Worm (Caenorhabditis elegans) whole organism, mixed stage, embryonic: ENCODE data around the gene W06F12.2.
"Not testable (repeated sequence)": the region's sequence is repeated elsewhere in the genome, so short reads cannot be mapped to it uniquely, and the experiment has no call there.

Source experiments
- M03D4.4 ChIP-seq: sonication (generic microtip); optimal IDR thresholded peaks from 2 replicates; lab custom pipeline; 2017; ENCODE audit warnings: mild to moderate bottlenecking, missing genetic modification characterization, missing compliant biosample characterization
- bed-3 ChIP-seq: fragments of 200-800 bp; sonication (Bioruptor generic); optimal IDR thresholded peaks from 3 replicates; lab custom pipeline; 2018; ENCODE audit warnings: mild to moderate bottlenecking, missing genetic modification characterization, moderate library complexity, missing compliant biosample characterization
- ceh-39 ChIP-seq: fragments of 150-350 bp; optimal IDR thresholded peaks from 2 replicates; lab custom pipeline; 2014; ENCODE audit warnings: missing biosample characterization, missing genetic modification characterization
- ceh-43 ChIP-seq: fragments of 200-800 bp; sonication (Bioruptor generic); optimal IDR thresholded peaks from 2 replicates; lab custom pipeline; 2018; ENCODE audit warnings: mild to moderate bottlenecking, missing genetic modification characterization, moderate library complexity, missing compliant biosample characterization
- ces-1 ChIP-seq: fragments of 150-350 bp; optimal IDR thresholded peaks from 2 replicates; lab custom pipeline; 2014; ENCODE audit warnings: missing biosample characterization, missing genetic modification reagents, missing genetic modification characterization
- cnd-1 ChIP-seq: fragments of 200-800 bp; sonication (Bioruptor generic); optimal IDR thresholded peaks from 2 replicates; lab custom pipeline; 2018; ENCODE audit warnings: mild to moderate bottlenecking, missing genetic modification characterization, missing compliant biosample characterization
- drap-1 ChIP-seq: fragments of 200-800 bp; sonication (Bioruptor generic); optimal IDR thresholded peaks from 3 replicates; lab custom pipeline; 2018; ENCODE audit warnings: mild to moderate bottlenecking, missing genetic modification characterization, missing compliant biosample characterization
- elt-1 ChIP-seq: sonication (generic microtip); optimal IDR thresholded peaks from 2 replicates; lab custom pipeline; 2017; ENCODE audit warnings: missing genetic modification characterization, mild to moderate bottlenecking, missing compliant biosample characterization, antibody characterized with exemption, moderate library complexity, borderline replicate concordance; ENCODE audit not compliant: insufficient read depth
- elt-3 ChIP-seq: fragments of 150-350 bp; optimal IDR thresholded peaks from 2 replicates; lab custom pipeline; 2014; ENCODE audit warnings: missing biosample characterization, missing genetic modification characterization
- flh-1 ChIP-seq: fragments of 200-800 bp; sonication (Bioruptor generic); optimal IDR thresholded peaks from 2 replicates; lab custom pipeline; 2018; ENCODE audit warnings: mild to moderate bottlenecking, missing genetic modification characterization, moderate library complexity, missing compliant biosample characterization
- ham-2 ChIP-seq: fragments of 200-800 bp; sonication (Bioruptor generic); optimal IDR thresholded peaks from 2 replicates; lab custom pipeline; 2018; ENCODE audit warnings: mild to moderate bottlenecking, missing genetic modification characterization, missing compliant biosample characterization
- hlh-1 ChIP-seq: fragments of 150-350 bp; optimal IDR thresholded peaks from 2 replicates; lab custom pipeline; 2014; ENCODE audit warnings: missing biosample characterization, missing genetic modification reagents, missing genetic modification characterization
- lin-13 ChIP-seq: fragments of 150-350 bp; optimal IDR thresholded peaks from 2 replicates; lab custom pipeline; 2014; ENCODE audit warnings: missing biosample characterization, missing genetic modification characterization
- lin-32 ChIP-seq: fragments of 200-800 bp; sonication (Bioruptor generic); optimal IDR thresholded peaks from 2 replicates; lab custom pipeline; 2018; ENCODE audit warnings: mild to moderate bottlenecking, missing genetic modification characterization, missing compliant biosample characterization
- mab-5 ChIP-seq: fragments of 150-350 bp; optimal IDR thresholded peaks from 2 replicates; lab custom pipeline; 2014; ENCODE audit warnings: missing biosample characterization, missing genetic modification characterization
- mep-1 ChIP-seq: fragments of 150-350 bp; optimal IDR thresholded peaks from 2 replicates; lab custom pipeline; 2017; ENCODE audit warnings: missing biosample characterization, missing genetic modification reagents, missing genetic modification characterization, inconsistent platforms
- mls-2 ChIP-seq: sonication (generic microtip); optimal IDR thresholded peaks from 2 replicates; lab custom pipeline; 2016; ENCODE audit warnings: mild to moderate bottlenecking, missing genetic modification characterization, moderate library complexity, missing compliant biosample characterization
- nhr-12 ChIP-seq: fragments of 150-350 bp; optimal IDR thresholded peaks from 2 replicates; lab custom pipeline; 2014; ENCODE audit warnings: missing biosample characterization, missing genetic modification characterization
- nhr-2 ChIP-seq: fragments of 150-350 bp; optimal IDR thresholded peaks from 2 replicates; lab custom pipeline; 2014; ENCODE audit warnings: missing biosample characterization, missing genetic modification characterization
- nhr-28 ChIP-seq: fragments of 150-350 bp; optimal IDR thresholded peaks from 2 replicates; lab custom pipeline; 2014; ENCODE audit warnings: missing biosample characterization, missing genetic modification characterization
- nhr-76 ChIP-seq: sonication (generic microtip); optimal IDR thresholded peaks from 2 replicates; lab custom pipeline; 2017; ENCODE audit warnings: missing biosample characterization, missing genetic modification characterization
- pha-4 ChIP-seq: fragments of 150-350 bp; optimal IDR thresholded peaks from 2 replicates; lab custom pipeline; 2018; ENCODE audit warnings: missing biosample characterization, missing genetic modification reagents, missing genetic modification characterization
- sem-2 ChIP-seq: fragments of 200-800 bp; sonication (Bioruptor generic); optimal IDR thresholded peaks from 2 replicates; lab custom pipeline; 2018; ENCODE audit warnings: mild to moderate bottlenecking, missing genetic modification characterization, missing compliant biosample characterization
- snpc-4 ChIP-seq: fragments of 150-350 bp; optimal IDR thresholded peaks from 2 replicates; lab custom pipeline; 2014; ENCODE audit warnings: missing biosample characterization, missing genetic modification characterization
- tbx-8 ChIP-seq: fragments of 200-800 bp; sonication (Bioruptor generic); optimal IDR thresholded peaks from 2 replicates; lab custom pipeline; 2018; ENCODE audit warnings: mild to moderate bottlenecking, missing genetic modification characterization, moderate library complexity, missing compliant biosample characterization
- unc-120 ChIP-seq: sonication (generic microtip); optimal IDR thresholded peaks from 2 replicates; lab custom pipeline; 2017; ENCODE audit warnings: missing genetic modification characterization, missing compliant biosample characterization; ENCODE audit not compliant: poor library complexity, severe bottlenecking
- unc-39 ChIP-seq: fragments of 150-350 bp; optimal IDR thresholded peaks from 2 replicates; lab custom pipeline; 2014; ENCODE audit warnings: missing biosample characterization, missing genetic modification characterization
- ztf-11 ChIP-seq: fragments of 150-350 bp; optimal IDR thresholded peaks from 2 replicates; lab custom pipeline; 2014; ENCODE audit warnings: missing biosample characterization, missing genetic modification characterization

The W06F12.2 gene

DNA sequence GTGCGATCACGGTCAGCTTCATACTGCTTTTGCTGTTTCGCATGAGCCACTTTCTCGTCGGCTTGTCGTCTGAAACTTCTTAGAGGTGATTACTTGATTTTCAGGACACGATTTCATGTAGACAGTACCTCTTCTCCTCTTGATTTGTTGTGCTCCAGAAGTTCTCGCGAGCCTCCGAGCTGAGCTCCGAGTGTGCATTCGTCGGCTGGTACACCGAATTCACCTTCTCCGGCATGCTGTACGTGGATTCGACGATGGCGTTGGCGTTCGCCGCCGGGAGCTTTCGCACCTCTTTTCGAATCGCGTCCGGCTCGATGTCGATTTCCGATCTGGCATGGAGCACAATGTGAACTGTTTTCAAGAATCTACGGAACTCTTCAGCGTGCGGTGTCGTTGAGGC lies 29.5 kb upstream of the W06F12.2 start:
- no peak for TF ChIP-seq flh-1 (GFP tag; lab: Kevin White, UChicago)
- TF ChIP-seq ham-2 (GFP tag; lab: Kevin White, UChicago): no peak
- no peak for TF ChIP-seq ceh-43
- no peak for TF ChIP-seq lin-32
- no peak for TF ChIP-seq cnd-1
- TF ChIP-seq ztf-11 (tag; lab: Kevin White, UChicago): no peak
- no peak for TF ChIP-seq unc-39 (tag; lab: Kevin White, UChicago)
- no peak for TF ChIP-seq nhr-12 (tag; lab: Kevin White, UChicago)
- TF ChIP-seq elt-1 (tag; lab: Kevin White, UChicago): no peak
- TF ChIP-seq hlh-1: no peak
- TF ChIP-seq tbx-8 (GFP tag; lab: Kevin White, UChicago): no peak
- TF ChIP-seq mab-5 (tag; lab: Kevin White, UChicago): no peak
- TF ChIP-seq ceh-39 (tag; lab: Kevin White, UChicago): no peak
- TF ChIP-seq sem-2 (GFP tag; lab: Kevin White, UChicago): no peak
- no peak for TF ChIP-seq lin-13 (tag; lab: Kevin White, UChicago)
- no peak for TF ChIP-seq mep-1 (tag; lab: Kevin White, UChicago)
- no peak for TF ChIP-seq nhr-76 (tag; lab: Kevin White, UChicago)
- TF ChIP-seq unc-120: no peak

DNA sequence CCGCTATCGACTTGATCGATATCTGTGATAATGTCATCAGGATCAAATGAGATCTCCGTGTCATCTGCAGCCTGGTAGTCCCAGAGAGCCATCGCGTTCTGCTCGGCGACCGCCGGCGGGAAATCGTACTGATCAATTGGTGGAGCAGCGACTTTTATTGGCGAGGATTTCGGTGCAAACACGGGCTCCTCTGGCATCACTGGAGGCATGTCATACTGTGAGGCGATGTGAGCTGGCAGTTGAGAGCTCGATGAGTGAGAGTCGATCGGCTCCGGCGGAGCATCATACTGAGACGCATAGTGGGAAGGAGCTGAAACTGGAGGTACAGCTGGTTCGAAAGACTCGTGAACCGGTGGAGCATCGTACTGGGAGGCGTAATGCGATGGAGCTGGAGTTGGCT lies 28.2 kb upstream of the W06F12.2 start:
- TF ChIP-seq ceh-39 (tag; lab: Kevin White, UChicago) (no peak), elt-1 (tag; lab: Kevin White, UChicago) (no peak), ham-2 (GFP tag; lab: Kevin White, UChicago) (no peak), tbx-8 (GFP tag; lab: Kevin White, UChicago) (no peak), snpc-4 (tag; lab: Kevin White, UChicago) (no peak), nhr-12 (tag; lab: Kevin White, UChicago) (no peak)

DNA sequence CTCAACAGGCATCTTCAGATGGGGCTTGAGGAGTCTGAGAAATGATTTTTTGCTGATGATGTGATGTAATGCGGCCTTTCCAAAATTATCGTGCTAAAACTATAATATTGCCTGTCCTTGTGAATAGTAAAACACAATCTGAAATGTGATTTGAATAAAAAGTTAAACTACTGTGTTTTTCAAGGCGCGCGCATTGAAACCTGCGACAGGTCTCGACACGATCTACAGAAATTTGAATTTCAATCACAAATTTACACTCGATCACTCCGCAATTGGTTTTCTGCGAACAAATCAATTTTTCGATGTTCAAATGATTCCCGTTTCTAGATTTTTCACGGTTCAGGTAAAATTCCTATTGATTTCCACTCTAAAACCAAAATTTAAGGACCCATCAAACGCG lies 24.2 kb upstream of the W06F12.2 start, which contains the start of gene toca-2:
TSS of gene toca-2 (plus strand) at position 208 of the 400 bp plus-strand sequence.
- no peak for TF ChIP-seq nhr-76 (tag; lab: Kevin White, UChicago)
- TF ChIP-seq nhr-12 (tag; lab: Kevin White, UChicago): no peak
- TF ChIP-seq mab-5 (tag; lab: Kevin White, UChicago): no peak
- TF ChIP-seq drap-1: no peak
- TF ChIP-seq pha-4 (tag; lab: Kevin White, UChicago): no peak
- no peak for TF ChIP-seq snpc-4 (tag; lab: Kevin White, UChicago)
- no peak for TF ChIP-seq lin-13 (tag; lab: Kevin White, UChicago)
- no peak for TF ChIP-seq M03D4.4 (tag; lab: Kevin White, UChicago)
- TF ChIP-seq mep-1 (tag; lab: Kevin White, UChicago): no peak
- TF ChIP-seq unc-120: no peak

DNA sequence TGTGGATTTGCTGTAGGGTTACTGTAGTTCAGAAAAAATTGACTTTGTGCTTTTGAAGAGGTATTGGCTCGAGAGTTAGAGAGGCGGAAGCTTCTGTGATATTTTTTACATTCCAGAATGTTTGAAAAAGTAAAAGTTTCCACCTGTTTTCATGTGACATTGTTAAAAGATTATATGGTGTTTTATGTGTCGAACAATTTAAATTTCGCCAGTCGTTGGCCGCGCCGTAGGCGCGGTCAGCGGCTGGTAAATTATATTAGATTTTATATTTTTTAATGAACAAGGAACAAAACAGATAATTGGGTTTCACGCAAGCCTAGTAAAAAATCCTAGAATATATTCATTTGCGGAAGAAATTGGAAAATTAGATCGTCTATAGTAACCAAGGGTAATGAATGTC lies 19.7 kb upstream of the W06F12.2 start, which contains the start of gene mlc-7:
TSS of gene mlc-7 (plus strand) at position 301 of the 400 bp plus-strand sequence.
- TF ChIP-seq unc-39 (tag; lab: Kevin White, UChicago); elt-1 (tag; lab: Kevin White, UChicago); tbx-8 (GFP tag; lab: Kevin White, UChicago): not testable (repeated sequence)
- TF ChIP-seq, all 35 proteins: peak for 0; not testable (repeated sequence) for 35

DNA sequence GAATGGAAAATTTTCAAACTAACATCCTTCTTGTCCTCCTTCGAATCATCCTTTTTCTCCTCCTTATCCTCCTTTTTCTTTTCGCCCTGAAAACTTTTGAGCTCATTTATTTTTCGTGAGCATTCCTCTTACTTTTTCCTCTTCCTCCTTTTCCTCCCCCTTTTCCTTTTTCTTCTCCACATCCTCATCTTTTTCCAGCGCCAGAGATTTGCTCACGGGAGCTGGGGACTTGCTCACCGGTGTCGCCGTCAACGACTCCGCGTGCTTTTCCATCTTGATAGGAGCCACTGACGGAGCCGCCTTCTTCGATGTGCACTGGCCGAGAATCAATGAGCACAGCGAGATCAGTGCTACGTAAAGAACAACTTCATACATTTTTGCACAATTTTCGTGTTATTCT lies 16.8 kb upstream of the W06F12.2 start, which contains the start of gene K08E3.2:
TSS of gene K08E3.2 (minus strand) at position 375 of the 400 bp plus-strand sequence.
- TF ChIP-seq elt-3 (tag; lab: Kevin White, UChicago) (no peak), elt-1 (tag; lab: Kevin White, UChicago) (no peak), ces-1 (GFP tag; lab: Kevin White, UChicago) (no peak), flh-1 (GFP tag; lab: Kevin White, UChicago) (no peak), nhr-28 (tag; lab: Kevin White, UChicago) (no peak), snpc-4 (tag; lab: Kevin White, UChicago) (no peak), mls-2 (tag; lab: Kevin White, UChicago) (no peak), mep-1 (tag; lab: Kevin White, UChicago) (no peak), unc-120 (no peak), bed-3 (GFP tag; lab: Kevin White, UChicago) (no peak), nhr-2 (tag; lab: Kevin White, UChicago) (no peak), pha-4 (tag; lab: Kevin White, UChicago) (no peak), nhr-12 (tag; lab: Kevin White, UChicago) (no peak)
